Worm (Caenorhabditis elegans) whole organism, mixed stage, embryonic: ENCODE results near the gene C48B4.10.

Source experiments
- M03D4.4 ChIP-seq: sonication (generic microtip); optimal IDR thresholded peaks from 2 replicates; lab custom pipeline; 2017; ENCODE audit warnings: mild to moderate bottlenecking, missing genetic modification characterization, missing compliant biosample characterization
- bed-3 ChIP-seq: fragments of 200-800 bp; sonication (Bioruptor generic); optimal IDR thresholded peaks from 3 replicates; lab custom pipeline; 2018; ENCODE audit warnings: mild to moderate bottlenecking, missing genetic modification characterization, moderate library complexity, missing compliant biosample characterization
- blmp-1 ChIP-seq: fragments of 150-350 bp; optimal IDR thresholded peaks from 2 replicates; lab custom pipeline; 2014; ENCODE audit warnings: missing biosample characterization, missing genetic modification characterization
- ceh-39 ChIP-seq: fragments of 150-350 bp; optimal IDR thresholded peaks from 2 replicates; lab custom pipeline; 2014; ENCODE audit warnings: missing biosample characterization, missing genetic modification characterization
- ceh-43 ChIP-seq: fragments of 200-800 bp; sonication (Bioruptor generic); optimal IDR thresholded peaks from 2 replicates; lab custom pipeline; 2018; ENCODE audit warnings: mild to moderate bottlenecking, missing genetic modification characterization, moderate library complexity, missing compliant biosample characterization
- ceh-83 ChIP-seq: fragments of 200-800 bp; sonication (Bioruptor generic); optimal IDR thresholded peaks from 2 replicates; lab custom pipeline; 2018; ENCODE audit warnings: mild to moderate bottlenecking, missing genetic modification characterization, missing compliant biosample characterization
- ces-1 ChIP-seq: fragments of 150-350 bp; optimal IDR thresholded peaks from 2 replicates; lab custom pipeline; 2014; ENCODE audit warnings: missing biosample characterization, missing genetic modification reagents, missing genetic modification characterization
- cnd-1 ChIP-seq: fragments of 200-800 bp; sonication (Bioruptor generic); optimal IDR thresholded peaks from 2 replicates; lab custom pipeline; 2018; ENCODE audit warnings: mild to moderate bottlenecking, missing genetic modification characterization, missing compliant biosample characterization
- drap-1 ChIP-seq: fragments of 200-800 bp; sonication (Bioruptor generic); optimal IDR thresholded peaks from 3 replicates; lab custom pipeline; 2018; ENCODE audit warnings: mild to moderate bottlenecking, missing genetic modification characterization, missing compliant biosample characterization
- elt-1 ChIP-seq: sonication (generic microtip); optimal IDR thresholded peaks from 2 replicates; lab custom pipeline; 2017; ENCODE audit warnings: missing genetic modification characterization, mild to moderate bottlenecking, missing compliant biosample characterization, antibody characterized with exemption, moderate library complexity, borderline replicate concordance; ENCODE audit not compliant: insufficient read depth
- elt-3 ChIP-seq: fragments of 150-350 bp; optimal IDR thresholded peaks from 2 replicates; lab custom pipeline; 2014; ENCODE audit warnings: missing biosample characterization, missing genetic modification characterization
- flh-1 ChIP-seq: fragments of 200-800 bp; sonication (Bioruptor generic); optimal IDR thresholded peaks from 2 replicates; lab custom pipeline; 2018; ENCODE audit warnings: mild to moderate bottlenecking, missing genetic modification characterization, moderate library complexity, missing compliant biosample characterization
- ham-2 ChIP-seq: fragments of 200-800 bp; sonication (Bioruptor generic); optimal IDR thresholded peaks from 2 replicates; lab custom pipeline; 2018; ENCODE audit warnings: mild to moderate bottlenecking, missing genetic modification characterization, missing compliant biosample characterization
- hlh-1 ChIP-seq: fragments of 150-350 bp; optimal IDR thresholded peaks from 2 replicates; lab custom pipeline; 2014; ENCODE audit warnings: missing biosample characterization, missing genetic modification reagents, missing genetic modification characterization
- lin-13 ChIP-seq: fragments of 150-350 bp; optimal IDR thresholded peaks from 2 replicates; lab custom pipeline; 2014; ENCODE audit warnings: missing biosample characterization, missing genetic modification characterization
- lin-32 ChIP-seq: fragments of 200-800 bp; sonication (Bioruptor generic); optimal IDR thresholded peaks from 2 replicates; lab custom pipeline; 2018; ENCODE audit warnings: mild to moderate bottlenecking, missing genetic modification characterization, missing compliant biosample characterization
- lsy-2 ChIP-seq: fragments of 150-350 bp; optimal IDR thresholded peaks from 2 replicates; lab custom pipeline; 2014; ENCODE audit warnings: missing biosample characterization, missing genetic modification characterization
- mab-5 ChIP-seq: fragments of 150-350 bp; optimal IDR thresholded peaks from 2 replicates; lab custom pipeline; 2014; ENCODE audit warnings: missing biosample characterization, missing genetic modification characterization
- mep-1 ChIP-seq: fragments of 150-350 bp; optimal IDR thresholded peaks from 2 replicates; lab custom pipeline; 2017; ENCODE audit warnings: missing biosample characterization, missing genetic modification reagents, missing genetic modification characterization, inconsistent platforms
- mls-2 ChIP-seq: sonication (generic microtip); optimal IDR thresholded peaks from 2 replicates; lab custom pipeline; 2016; ENCODE audit warnings: mild to moderate bottlenecking, missing genetic modification characterization, moderate library complexity, missing compliant biosample characterization
- nhr-12 ChIP-seq: fragments of 150-350 bp; optimal IDR thresholded peaks from 2 replicates; lab custom pipeline; 2014; ENCODE audit warnings: missing biosample characterization, missing genetic modification characterization
- nhr-2 ChIP-seq: fragments of 150-350 bp; optimal IDR thresholded peaks from 2 replicates; lab custom pipeline; 2014; ENCODE audit warnings: missing biosample characterization, missing genetic modification characterization
- nhr-237 ChIP-seq: fragments of 150-350 bp; optimal IDR thresholded peaks from 2 replicates; lab custom pipeline; 2014; ENCODE audit warnings: missing biosample characterization, missing genetic modification characterization
- nhr-28 ChIP-seq: fragments of 150-350 bp; optimal IDR thresholded peaks from 2 replicates; lab custom pipeline; 2014; ENCODE audit warnings: missing biosample characterization, missing genetic modification characterization
- nhr-76 ChIP-seq: sonication (generic microtip); optimal IDR thresholded peaks from 2 replicates; lab custom pipeline; 2017; ENCODE audit warnings: missing biosample characterization, missing genetic modification characterization
- pha-4 ChIP-seq: fragments of 150-350 bp; optimal IDR thresholded peaks from 2 replicates; lab custom pipeline; 2018; ENCODE audit warnings: missing biosample characterization, missing genetic modification reagents, missing genetic modification characterization
- snpc-4 ChIP-seq: fragments of 150-350 bp; optimal IDR thresholded peaks from 2 replicates; lab custom pipeline; 2014; ENCODE audit warnings: missing biosample characterization, missing genetic modification characterization
- sptf-1 ChIP-seq: sonication (generic microtip); optimal IDR thresholded peaks from 2 replicates; lab custom pipeline; 2017; ENCODE audit warnings: mild to moderate bottlenecking, missing genetic modification characterization, moderate library complexity, missing compliant biosample characterization
- tbx-8 ChIP-seq: fragments of 200-800 bp; sonication (Bioruptor generic); optimal IDR thresholded peaks from 2 replicates; lab custom pipeline; 2018; ENCODE audit warnings: mild to moderate bottlenecking, missing genetic modification characterization, moderate library complexity, missing compliant biosample characterization
- unc-120 ChIP-seq: sonication (generic microtip); optimal IDR thresholded peaks from 2 replicates; lab custom pipeline; 2017; ENCODE audit warnings: missing genetic modification characterization, missing compliant biosample characterization; ENCODE audit not compliant: poor library complexity, severe bottlenecking
- unc-39 ChIP-seq: fragments of 150-350 bp; optimal IDR thresholded peaks from 2 replicates; lab custom pipeline; 2014; ENCODE audit warnings: missing biosample characterization, missing genetic modification characterization
- unc-62 ChIP-seq: fragments of 150-350 bp; optimal IDR thresholded peaks from 2 replicates; lab custom pipeline; 2014; ENCODE audit warnings: missing biosample characterization, missing genetic modification reagents, missing genetic modification characterization
- zip-8 ChIP-seq: fragments of 150-350 bp; optimal IDR thresholded peaks from 2 replicates; lab custom pipeline; 2014; ENCODE audit warnings: missing biosample characterization, missing genetic modification characterization
- ztf-11 ChIP-seq: fragments of 150-350 bp; optimal IDR thresholded peaks from 2 replicates; lab custom pipeline; 2014; ENCODE audit warnings: missing biosample characterization, missing genetic modification characterization

Gene C48B4.10

ce11 chrIII:9542280-9542679 lies 22.0 kb downstream of the C48B4.10 start, which contains the start of gene mut-7:
Gene mut-7, minus strand, starts transcription at chrIII:9542380.
- TF ChIP-seq ces-1 (GFP tag; lab: Kevin White, UChicago) (no peak), unc-39 (no peak), mep-1 (no peak), nhr-76 (no peak), bed-3 (GFP tag; lab: Kevin White, UChicago) (no peak), lin-32 (GFP tag; lab: Kevin White, UChicago) (no peak), zip-8 (tag; lab: Kevin White, UChicago) (no peak), ham-2 (GFP tag; lab: Kevin White, UChicago) (no peak), lsy-2 (tag; lab: Kevin White, UChicago) (no peak), cnd-1 (no peak), nhr-237 (tag; lab: Kevin White, UChicago) (no peak), nhr-28 (tag; lab: Kevin White, UChicago) (no peak), ceh-83 (GFP tag; lab: Kevin White, UChicago) (no peak)

DNA sequence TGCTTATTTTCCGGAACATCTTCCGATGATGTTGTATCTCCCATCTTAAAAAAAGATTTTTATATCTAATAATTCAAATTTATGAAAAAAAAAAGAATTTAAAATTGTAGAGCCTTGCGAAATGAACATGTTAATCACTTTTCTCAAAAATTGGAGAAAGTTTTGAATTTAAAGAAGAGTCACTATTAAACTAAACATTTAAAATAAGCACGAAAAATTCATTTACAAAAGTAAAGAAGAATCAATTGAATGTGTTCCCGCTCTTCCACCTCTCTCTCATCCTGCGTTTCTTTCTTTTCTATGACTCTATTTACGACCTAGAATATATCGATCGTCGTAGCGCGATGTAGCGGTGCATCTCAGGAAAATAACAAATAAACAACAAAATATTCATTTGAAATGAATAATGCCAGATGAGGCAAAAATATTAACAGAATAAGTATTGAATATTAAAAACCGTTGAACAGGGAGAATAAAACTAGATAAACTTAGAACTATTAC lies 25.6 kb downstream of the C48B4.10 start, which contains the start of gene ZK1098.3:
Gene ZK1098.3, minus strand, starts transcription at position 51 of the 501 bp plus-strand sequence.
- peak; percentile 65 for TF ChIP-seq ces-1 (GFP tag; lab: Kevin White, UChicago)
- no peak for TF ChIP-seq ceh-43 (GFP tag; lab: Kevin White, UChicago)
- TF ChIP-seq tbx-8, result no peak
- peak; percentile 73 for TF ChIP-seq ceh-39

DNA sequence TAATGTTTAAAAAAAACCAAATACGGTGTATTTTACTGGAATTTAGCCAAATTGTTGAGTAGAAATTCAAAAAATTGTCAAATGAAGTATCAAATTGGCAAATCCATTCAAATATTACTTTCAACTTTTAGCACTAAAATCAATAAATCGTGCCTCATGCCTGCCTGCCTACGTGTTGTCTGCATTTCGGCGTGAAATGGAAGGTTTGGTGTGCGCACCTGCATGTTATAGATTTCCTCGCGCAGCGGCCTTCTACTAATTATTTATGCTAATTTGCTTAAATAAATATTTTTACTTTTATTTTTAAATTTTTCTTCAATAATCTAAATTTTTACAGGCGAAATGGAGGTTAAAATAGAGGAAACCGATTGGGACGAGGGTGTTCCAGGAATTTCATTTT lies 35.5 kb downstream of the C48B4.10 start, which contains the start of gene ZK1098.2:
Gene ZK1098.2, plus strand, starts transcription at position 336 of the 400 bp plus-strand sequence.
- TF ChIP-seq ces-1 (GFP tag; lab: Kevin White, UChicago) (peak; percentile 40), pha-4 (tag; lab: Kevin White, UChicago) (no peak), elt-1 (no peak), lin-13 (tag; lab: Kevin White, UChicago) (peak; percentile 24), drap-1 (GFP tag; lab: Kevin White, UChicago) (no peak), M03D4.4 (tag; lab: Kevin White, UChicago) (peak; percentile 33), blmp-1 (tag; lab: Kevin White, UChicago) (no peak), unc-120 (tag; lab: Kevin White, UChicago) (no peak), mep-1 (peak; percentile 49), nhr-28 (tag; lab: Kevin White, UChicago) (no peak), nhr-12 (tag; lab: Kevin White, UChicago) (no peak), ceh-43 (GFP tag; lab: Kevin White, UChicago) (no peak), ztf-11 (tag; lab: Kevin White, UChicago) (no peak), elt-3 (tag; lab: Kevin White, UChicago) (no peak), cnd-1 (no peak), snpc-4 (tag; lab: Kevin White, UChicago) (no peak), mab-5 (tag; lab: Kevin White, UChicago) (no peak), ham-2 (GFP tag; lab: Kevin White, UChicago) (peak; percentile 42), flh-1 (GFP tag; lab: Kevin White, UChicago) (no peak)

ce11 chrIII:9526851-9527250 lies 37.5 kb downstream of the C48B4.10 start, which contains the start of gene ZK1098.6:
Gene ZK1098.6, plus strand, starts transcription at chrIII:9527151.
- TF ChIP-seq tbx-8 (no peak), elt-3 (tag; lab: Kevin White, UChicago) (no peak), ceh-39 (no peak), hlh-1 (tag; lab: Kevin White, UChicago) (no peak), mep-1 (no peak), unc-62 (GFP tag; lab: Kevin White, UChicago) (no peak), snpc-4 (tag; lab: Kevin White, UChicago) (no peak), flh-1 (GFP tag; lab: Kevin White, UChicago) (no peak), sptf-1 (tag; lab: Kevin White, UChicago) (no peak), lin-13 (tag; lab: Kevin White, UChicago) (no peak), unc-39 (no peak), elt-1 (no peak), drap-1 (GFP tag; lab: Kevin White, UChicago) (no peak)
- TF ChIP-seq, all 35 proteins: peak for 0

ce11 chrIII:9525252-9525651 lies 39.1 kb downstream of the C48B4.10 start, which contains the start of gene trpp-3:
Gene trpp-3, plus strand, starts transcription at chrIII:9525552.
- TF ChIP-seq hlh-1 (tag; lab: Kevin White, UChicago) (no peak), nhr-237 (tag; lab: Kevin White, UChicago) (no peak), blmp-1 (tag; lab: Kevin White, UChicago) (no peak), nhr-76 (no peak), lin-13 (tag; lab: Kevin White, UChicago) (no peak), unc-120 (tag; lab: Kevin White, UChicago) (no peak), nhr-2 (tag; lab: Kevin White, UChicago) (no peak), flh-1 (GFP tag; lab: Kevin White, UChicago) (no peak), nhr-12 (tag; lab: Kevin White, UChicago) (no peak), lsy-2 (tag; lab: Kevin White, UChicago) (no peak), mls-2 (no peak)
